Fruit fly (Drosophila melanogaster): ENCODE data around the gene Ant2.

DNA sequence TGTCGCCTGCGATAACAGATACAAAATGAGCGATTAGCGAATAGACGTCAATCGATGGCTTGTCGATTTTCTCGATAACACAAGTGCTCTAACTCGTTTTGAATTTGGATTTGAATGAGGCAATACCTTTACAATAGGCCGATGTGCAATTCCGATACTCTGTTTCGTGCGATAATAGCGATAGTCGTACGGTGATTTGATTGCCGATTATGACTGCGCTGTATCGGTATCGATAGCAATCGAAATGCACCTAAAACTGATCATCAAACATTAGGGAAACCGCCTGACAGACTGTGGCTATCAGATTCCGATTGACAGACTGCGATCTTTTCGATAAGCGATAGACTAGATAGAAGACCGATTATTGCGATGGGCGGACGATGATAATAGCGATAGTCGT lies 34.9 kb downstream of the Ant2 start:
- TF ChIP-seq CG14655 (GFP tag; optimal IDR thresholded peaks at IDR 0.05) (no peak), CG34367 (tag; optimal IDR thresholded peaks at IDR 0.05) (no peak), CG15710 (tag; optimal IDR thresholded peaks at IDR 0.05) (no peak), CG4496 (GFP tag; IDR thresholded peaks at IDR 0.05) (no peak), CG12605 (GFP tag; IDR thresholded peaks at IDR 0.05) (no peak), Pif1A (GFP tag; optimal IDR thresholded peaks at IDR 0.05) (no peak), CG17806 (tag; optimal IDR thresholded peaks at IDR 0.05) (no peak), EcR (GFP tag; optimal IDR thresholded peaks at IDR 0.05) (no peak)

Measured in whole organism, pupa.